Fruit fly (Drosophila melanogaster): ENCODE measurements around the gene Ir68a.

Gene Ir68a

dm6 chr3L:11205608-11206336 lies 30.2 kb downstream of the Ir68a start, which contains the start of gene Plod (continued):
- no peak for TF ChIP-seq CG11695 (GFP tag; IDR thresholded peaks at IDR 0.05)
- TF ChIP-seq CG4282 (GFP tag; optimal IDR thresholded peaks at IDR 0.05): no peak
- TF ChIP-seq CG7271 (tag; optimal IDR thresholded peaks at IDR 0.05): peak; percentile 57
- TF ChIP-seq Nf-YB (GFP tag; optimal IDR thresholded peaks at IDR 0.05): no peak
- TF ChIP-seq Neu2 (GFP tag; optimal IDR thresholded peaks at IDR 0.05; ENCODE audit: borderline replicate concordance): no peak
- TF ChIP-seq nau (GFP tag; optimal IDR thresholded peaks at IDR 0.05): no peak
- TF ChIP-seq pzg (GFP tag; optimal IDR thresholded peaks at IDR 0.05): peak; percentile 85
- peak; percentile 13 for TF ChIP-seq gcm (GFP tag; optimal IDR thresholded peaks at IDR 0.05)
- TF ChIP-seq CG3726 (GFP tag; IDR thresholded peaks at IDR 0.05): no peak
- no peak; the same call in 2 of the 3 replicates for TF ChIP-seq jigr1 (GFP tag; IDR thresholded peaks at IDR 0.05)
- TF ChIP-seq ranshi (GFP tag; IDR thresholded peaks at IDR 0.05): peak; percentile 46; the same call in 1 of the 2 replicates
- peak; percentile 76 for TF ChIP-seq Hmr (GFP tag; optimal IDR thresholded peaks at IDR 0.05)
- no peak for TF ChIP-seq bab2 (GFP tag; optimal IDR thresholded peaks at IDR 0.05)
- 0 out of 2 replicates have a peak, but pooled peaks have one; percentile 8 for TF ChIP-seq CG32772 (GFP tag; IDR thresholded peaks at IDR 0.05)
- no peak for TF ChIP-seq Atf3 (GFP tag; optimal IDR thresholded peaks at IDR 0.05)
- TF ChIP-seq CG34422 (GFP tag; IDR thresholded peaks at IDR 0.05): peak; percentile 79; the same call in 2 of the 3 replicates
- TF ChIP-seq emc (GFP tag; optimal IDR thresholded peaks at IDR 0.05): no peak
- TF ChIP-seq Antp (GFP tag; optimal IDR thresholded peaks at IDR 0.05): peak; percentile 1
- TF ChIP-seq CG9932 (GFP tag; IDR thresholded peaks at IDR 0.05): peak; percentile 64
- TF ChIP-seq pros (GFP tag; optimal IDR thresholded peaks at IDR 0.05): no peak
- no peak for TF ChIP-seq CG3065 (GFP tag; optimal IDR thresholded peaks at IDR 0.05)
- peak; percentile 53 for TF ChIP-seq CG17359 (tag; optimal IDR thresholded peaks at IDR 0.05)
- peak; percentile 63 for TF ChIP-seq CG14710 (tag; optimal IDR thresholded peaks at IDR 0.05)
- TF ChIP-seq CG4404 (GFP tag; IDR thresholded peaks at IDR 0.05): no peak
- TF ChIP-seq GATAe (GFP tag; conservative IDR thresholded peaks at IDR 0.05): no peak
- TF ChIP-seq pnt (GFP tag; optimal IDR thresholded peaks at IDR 0.05): no peak
- no peak for TF ChIP-seq nerfin-2 (GFP tag; IDR thresholded peaks at IDR 0.05; ENCODE audit: partially characterized antibody)
- peak; percentile 41 for TF ChIP-seq CG5180 (GFP tag; optimal IDR thresholded peaks at IDR 0.05)
- no peak for TF ChIP-seq Optix (GFP tag; IDR thresholded peaks at IDR 0.05)
- peak in 1 of 3 experiments; percentile 16 for TF ChIP-seq Stat92E (GFP tag; optimal IDR thresholded peaks at IDR 0.05)
- TF ChIP-seq Meics (GFP tag; optimal IDR thresholded peaks at IDR 0.05): peak; percentile 56
- TF ChIP-seq HLH54F (GFP tag; optimal IDR thresholded peaks at IDR 0.05): peak; percentile 28
- no peak for TF ChIP-seq CG8359 (GFP tag; optimal IDR thresholded peaks at IDR 0.05; ENCODE audit: borderline replicate concordance)
- no peak for TF ChIP-seq tx (GFP tag; optimal IDR thresholded peaks at IDR 0.05)
- no peak for TF ChIP-seq CG9609 (GFP tag; optimal IDR thresholded peaks at IDR 0.05)
- TF ChIP-seq CG15073 (GFP tag; optimal IDR thresholded peaks at IDR 0.05): no peak
- TF ChIP-seq NK7.1 (GFP tag; optimal IDR thresholded peaks at IDR 0.05): no peak
- TF ChIP-seq az2 (GFP tag; optimal IDR thresholded peaks at IDR 0.05): peak; percentile 47
- TF ChIP-seq CG10321 (GFP tag; IDR thresholded peaks at IDR 0.05): no peak
- no peak for TF ChIP-seq Gug (GFP tag; IDR thresholded peaks at IDR 0.05)
- TF ChIP-seq slou (GFP tag; optimal IDR thresholded peaks at IDR 0.05): no peak
- peak; percentile 16 for TF ChIP-seq CG4617 (GFP tag; optimal IDR thresholded peaks at IDR 0.05; ENCODE audit: borderline replicate concordance)
- TF ChIP-seq sob (GFP tag; IDR thresholded peaks at IDR 0.05): peak; percentile 60; the same call in 1 of the 2 replicates
- no peak for TF ChIP-seq ash1 (GFP tag; optimal IDR thresholded peaks at IDR 0.05)
- peak; percentile 44 for TF ChIP-seq Bteb2 (GFP tag; optimal IDR thresholded peaks at IDR 0.05)
- TF ChIP-seq chif (GFP tag; optimal IDR thresholded peaks at IDR 0.05): peak in 1 of 2 experiments; percentile 26
- 0 out of 2 replicates have a peak, but pooled peaks have one; percentile 25 for TF ChIP-seq CG32767 (GFP tag; IDR thresholded peaks at IDR 0.05)
- TF ChIP-seq CG8388 (GFP tag; optimal IDR thresholded peaks at IDR 0.05): peak; percentile 24
- TF ChIP-seq CG1792 (GFP tag; optimal IDR thresholded peaks at IDR 0.05): no peak

Data from whole organism, embryonic.